Fruit fly (Drosophila melanogaster) whole organism, embryonic: Measurements from ENCODE around the gene BORCS6.

ENCODE experiments used
- Atf-2 ChIP-seq: fragments of 200-800 bp; sonication (Bioruptor generic); optimal IDR thresholded peaks from 2 replicates; lab custom pipeline; 2016; ENCODE audit warnings: missing biosample characterization, missing genetic modification characterization
- CG10147 ChIP-seq: fragments of 200-800 bp; sonication (Bioruptor generic); optimal IDR thresholded peaks from 2 replicates; lab custom pipeline; 2019; ENCODE audit warnings: missing biosample characterization, mild to moderate bottlenecking, missing genetic modification characterization, moderate library complexity
- CG10267 ChIP-seq: fragments of 200-800 bp; sonication (Bioruptor generic); optimal IDR thresholded peaks from 2 replicates; lab custom pipeline; 2018; ENCODE audit warnings: missing biosample characterization, mild to moderate bottlenecking, missing genetic modification characterization, moderate library complexity
- CG12104 ChIP-seq: fragments of 200-800 bp; sonication (Bioruptor generic); optimal IDR thresholded peaks from 3 replicates; lab custom pipeline; 2016; ENCODE audit warnings: missing biosample characterization, missing genetic modification characterization
- CG12391 ChIP-seq: fragments of 200-800 bp; sonication (Bioruptor generic); optimal IDR thresholded peaks from 3 replicates; lab custom pipeline; 2018; ENCODE audit warnings: missing biosample characterization, mild to moderate bottlenecking, missing genetic modification characterization, moderate library complexity
- CG12769 ChIP-seq: fragments of 200-800 bp; sonication (Bioruptor generic); optimal IDR thresholded peaks from 2 replicates; lab custom pipeline; 2019; ENCODE audit warnings: missing biosample characterization, mild to moderate bottlenecking, missing genetic modification characterization, moderate library complexity
- CG14050 ChIP-seq: fragments of 200-800 bp; sonication (Bioruptor generic); IDR thresholded peaks from 3 replicates; pipeline ENCODE4 v1.3.6; 2022; ENCODE audit warnings: missing biosample characterization, missing genetic modification characterization
- CG14965 ChIP-seq: fragments of 200-800 bp; sonication (Bioruptor generic); optimal IDR thresholded peaks from 2 replicates; lab custom pipeline; 2016; ENCODE audit warnings: missing biosample characterization, missing genetic modification characterization, borderline replicate concordance
- CG15269 ChIP-seq: fragments of 200-800 bp; sonication (Bioruptor generic); optimal IDR thresholded peaks from 2 replicates; lab custom pipeline; 2018; ENCODE audit warnings: missing biosample characterization, mild to moderate bottlenecking, missing genetic modification characterization, moderate library complexity
- CG16813 ChIP-seq: fragments of 200-800 bp; sonication (Bioruptor generic); IDR thresholded peaks from 3 replicates; pipeline ENCODE4 v1.3.6; 2022; ENCODE audit warnings: missing biosample characterization, missing genetic modification characterization; ENCODE audit not compliant: partially characterized antibody
- CG17829 ChIP-seq: fragments of 200-800 bp; optimal IDR thresholded peaks from 2 replicates; lab custom pipeline; 2019; ENCODE audit warnings: missing biosample characterization, mild to moderate bottlenecking, missing genetic modification characterization, moderate library complexity
- CG3065 ChIP-seq: fragments of 200-800 bp; sonication (Bioruptor generic); optimal IDR thresholded peaks from 2 replicates; lab custom pipeline; 2016; ENCODE audit warnings: missing biosample characterization, missing genetic modification characterization
- CG32532 ChIP-seq: fragments of 200-800 bp; sonication (Bioruptor generic); IDR thresholded peaks from 2 replicates; pipeline ENCODE4 v1.3.6; 2022; ENCODE audit warnings: missing biosample characterization, missing genetic modification characterization
- CG32772 ChIP-seq: fragments of 200-800 bp; sonication (Bioruptor generic); IDR thresholded peaks from 2 replicates; pipeline ENCODE4 v1.3.6; 2022; ENCODE audit warnings: missing biosample characterization, missing genetic modification characterization
- CG34422 ChIP-seq: fragments of 200-800 bp; sonication (Bioruptor generic); IDR thresholded peaks from 3 replicates; pipeline ENCODE4 v1.3.6; 2022; ENCODE audit warnings: missing biosample characterization, missing genetic modification characterization
- CG3726 ChIP-seq: fragments of 200-800 bp; sonication (Bioruptor generic); IDR thresholded peaks from 3 replicates; pipeline ENCODE4, ENCODE4 v1.3.6; 2022; ENCODE audit warnings: missing biosample characterization, missing genetic modification characterization
- CG6689 ChIP-seq: fragments of 200-800 bp; sonication (Bioruptor generic); IDR thresholded peaks from 2 replicates; pipeline ENCODE4 v1.3.6; 2022; ENCODE audit warnings: missing biosample characterization, missing genetic modification characterization
- CoRest ChIP-seq: fragments of 200-800 bp; sonication (Bioruptor generic); optimal IDR thresholded peaks from 3 replicates; lab custom pipeline; 2018; ENCODE audit warnings: missing biosample characterization, mild to moderate bottlenecking, missing genetic modification characterization, moderate library complexity
- D19A ChIP-seq: fragments of 200-800 bp; optimal IDR thresholded peaks from 3 replicates; lab custom pipeline; 2019; ENCODE audit warnings: missing biosample characterization, mild to moderate bottlenecking, missing genetic modification characterization, moderate library complexity
- Dek ChIP-seq: fragments of 200-800 bp; sonication (Bioruptor generic); optimal IDR thresholded peaks from 3 replicates; lab custom pipeline; 2019; ENCODE audit warnings: missing biosample characterization, mild to moderate bottlenecking, missing genetic modification characterization, moderate library complexity
- Ets97D ChIP-seq: fragments of 200-800 bp; sonication (Bioruptor generic); optimal IDR thresholded peaks from 3 replicates; lab custom pipeline; 2016; ENCODE audit warnings: missing biosample characterization, missing genetic modification characterization
- Fer3 ChIP-seq: fragments of 200-800 bp; sonication (Bioruptor generic); optimal IDR thresholded peaks from 2 replicates; lab custom pipeline; 2018; ENCODE audit warnings: missing biosample characterization, mild to moderate bottlenecking, missing genetic modification characterization, moderate library complexity
- H2.0 ChIP-seq: fragments of 200-800 bp; sonication (Bioruptor generic); IDR thresholded peaks from 2 replicates; pipeline ENCODE4 v1.3.6; 2022; ENCODE audit warnings: missing biosample characterization, missing genetic modification characterization
- Lhr ChIP-seq: fragments of 200-800 bp; sonication (Bioruptor generic); optimal IDR thresholded peaks from 3 replicates; lab custom pipeline; 2017; ENCODE audit warnings: mild to moderate bottlenecking, missing biosample characterization, missing genetic modification reagents, missing genetic modification characterization
- MBD-R2 ChIP-seq: fragments of 200-800 bp; sonication (Bioruptor generic); IDR thresholded peaks from 2 replicates; pipeline ENCODE4 v1.3.6; 2022; ENCODE audit warnings: missing biosample characterization, missing genetic modification characterization
- NFAT ChIP-seq: fragments of 200-800 bp; sonication (Bioruptor generic); IDR thresholded peaks from 2 replicates; pipeline ENCODE4 v1.3.6; 2022; ENCODE audit warnings: missing biosample characterization, missing genetic modification characterization
- Poxn ChIP-seq: fragments of 200-800 bp; sonication (Bioruptor generic); IDR thresholded peaks from 2 replicates; pipeline ENCODE4 v1.3.6; 2022; ENCODE audit warnings: missing biosample characterization, missing genetic modification characterization
- Rfx ChIP-seq: fragments of 200-800 bp; sonication (Bioruptor generic); IDR thresholded peaks from 2 replicates; pipeline ENCODE4 v1.3.6; 2022; ENCODE audit warnings: missing biosample characterization, missing genetic modification characterization
- TFAM ChIP-seq: fragments of 200-800 bp; sonication (Bioruptor generic); optimal IDR thresholded peaks from 2 replicates; lab custom pipeline; 2017; ENCODE audit warnings: missing biosample characterization, missing genetic modification characterization, inconsistent platforms
- Taf1 ChIP-seq: fragments of 200-800 bp; sonication (Bioruptor generic); IDR thresholded peaks from 2 replicates; pipeline ENCODE4 v1.3.6; 2022; ENCODE audit warnings: missing biosample characterization, missing genetic modification characterization
- YL-1 ChIP-seq: fragments of 200-800 bp; sonication (Bioruptor generic); optimal IDR thresholded peaks from 3 replicates; lab custom pipeline; 2017; ENCODE audit warnings: missing biosample characterization, mild to moderate bottlenecking, missing genetic modification characterization
- abd-A ChIP-seq: fragments of 200-800 bp; sonication (Bioruptor generic); optimal IDR thresholded peaks from 3 replicates; lab custom pipeline; 2019; ENCODE audit warnings: missing biosample characterization, mild to moderate bottlenecking, missing genetic modification characterization, moderate library complexity
- dati ChIP-seq: fragments of 200-800 bp; sonication (Bioruptor generic); IDR thresholded peaks from 2 replicates; pipeline ENCODE4 v1.3.6; 2022; ENCODE audit warnings: missing biosample characterization, missing genetic modification characterization
- eyg ChIP-seq: fragments of 200-800 bp; sonication (Bioruptor generic); optimal IDR thresholded peaks from 3 replicates; lab custom pipeline; 2016; ENCODE audit warnings: missing biosample characterization, missing genetic modification characterization
- gcm ChIP-seq: fragments of 200-800 bp; sonication (Bioruptor generic); optimal IDR thresholded peaks from 2 replicates; lab custom pipeline; 2019; ENCODE audit warnings: missing biosample characterization, mild to moderate bottlenecking, missing genetic modification characterization, moderate library complexity
- grn ChIP-seq: fragments of 200-800 bp; sonication (Bioruptor generic); optimal IDR thresholded peaks from 3 replicates; lab custom pipeline; 2017; ENCODE audit warnings: missing biosample characterization, missing genetic modification characterization
- gro ChIP-seq: fragments of 200-800 bp; sonication (Bioruptor generic); optimal IDR thresholded peaks from 2 replicates; lab custom pipeline; 2016; ENCODE audit warnings: missing biosample characterization, missing genetic modification characterization
- insv ChIP-seq, 2 experiments: fragments of 200-800 bp; sonication (Bioruptor generic); optimal IDR thresholded peaks; 3 replicates each; lab custom pipeline; 2016 to 2018; ENCODE audit warnings: missing biosample characterization in 2 of 2, missing genetic modification characterization in 2 of 2
- jumu ChIP-seq: fragments of 200-800 bp; sonication (Bioruptor generic); optimal IDR thresholded peaks from 3 replicates; lab custom pipeline; 2016; ENCODE audit warnings: missing biosample characterization, missing genetic modification characterization
- lab ChIP-seq: fragments of 200-800 bp; sonication (Bioruptor generic); optimal IDR thresholded peaks from 3 replicates; lab custom pipeline; 2017; ENCODE audit warnings: missing biosample characterization, missing genetic modification characterization, mild to moderate bottlenecking, moderate library complexity, missing genetic modification reagents
- lola ChIP-seq, 3 experiments: fragments of >200 bp in 2 of 3; fragments of 200-800 bp in 1 of 3; sonication (Bioruptor generic) in 1 of 3; optimal IDR thresholded peaks; 2 replicates each; lab custom pipeline; 2017 to 2019; ENCODE audit warnings: missing biosample characterization in 3 of 3, missing genetic modification characterization in 3 of 3, mild to moderate bottlenecking in 1 of 3, moderate library complexity in 1 of 3
- org-1 ChIP-seq: fragments of 200-800 bp; sonication (Bioruptor generic); optimal IDR thresholded peaks from 2 replicates; lab custom pipeline; 2017; ENCODE audit warnings: missing biosample characterization, missing genetic modification characterization
- pita ChIP-seq: fragments of 200-800 bp; sonication (Bioruptor generic); optimal IDR thresholded peaks from 2 replicates; lab custom pipeline; 2017; ENCODE audit warnings: missing biosample characterization, mild to moderate bottlenecking, missing genetic modification characterization
- sd ChIP-seq: fragments of 200-800 bp; sonication (Bioruptor generic); optimal IDR thresholded peaks from 3 replicates; lab custom pipeline; 2018; ENCODE audit warnings: missing biosample characterization, mild to moderate bottlenecking, missing genetic modification characterization, moderate library complexity
- sug ChIP-seq: fragments of 200-800 bp; optimal IDR thresholded peaks from 2 replicates; lab custom pipeline; 2019; ENCODE audit warnings: missing biosample characterization, mild to moderate bottlenecking, missing genetic modification characterization, moderate library complexity
- toy ChIP-seq: fragments of 200-800 bp; sonication (Bioruptor generic); IDR thresholded peaks from 2 replicates; pipeline ENCODE4 v1.3.6; 2022; ENCODE audit warnings: missing biosample characterization, missing genetic modification characterization
- trh ChIP-seq: fragments of 200-800 bp; sonication (Bioruptor generic); optimal IDR thresholded peaks from 2 replicates; lab custom pipeline; 2016; ENCODE audit warnings: missing biosample characterization, missing genetic modification characterization
- twi ChIP-seq: fragments of 200-800 bp; optimal IDR thresholded peaks from 2 replicates; lab custom pipeline; 2019; ENCODE audit warnings: missing biosample characterization, mild to moderate bottlenecking, missing genetic modification characterization, moderate library complexity
- unpg ChIP-seq: fragments of 200-800 bp; sonication (Bioruptor generic); optimal IDR thresholded peaks from 3 replicates; lab custom pipeline; 2018; ENCODE audit warnings: missing biosample characterization, mild to moderate bottlenecking, missing genetic modification characterization, moderate library complexity

BORCS6 gene

DNA sequence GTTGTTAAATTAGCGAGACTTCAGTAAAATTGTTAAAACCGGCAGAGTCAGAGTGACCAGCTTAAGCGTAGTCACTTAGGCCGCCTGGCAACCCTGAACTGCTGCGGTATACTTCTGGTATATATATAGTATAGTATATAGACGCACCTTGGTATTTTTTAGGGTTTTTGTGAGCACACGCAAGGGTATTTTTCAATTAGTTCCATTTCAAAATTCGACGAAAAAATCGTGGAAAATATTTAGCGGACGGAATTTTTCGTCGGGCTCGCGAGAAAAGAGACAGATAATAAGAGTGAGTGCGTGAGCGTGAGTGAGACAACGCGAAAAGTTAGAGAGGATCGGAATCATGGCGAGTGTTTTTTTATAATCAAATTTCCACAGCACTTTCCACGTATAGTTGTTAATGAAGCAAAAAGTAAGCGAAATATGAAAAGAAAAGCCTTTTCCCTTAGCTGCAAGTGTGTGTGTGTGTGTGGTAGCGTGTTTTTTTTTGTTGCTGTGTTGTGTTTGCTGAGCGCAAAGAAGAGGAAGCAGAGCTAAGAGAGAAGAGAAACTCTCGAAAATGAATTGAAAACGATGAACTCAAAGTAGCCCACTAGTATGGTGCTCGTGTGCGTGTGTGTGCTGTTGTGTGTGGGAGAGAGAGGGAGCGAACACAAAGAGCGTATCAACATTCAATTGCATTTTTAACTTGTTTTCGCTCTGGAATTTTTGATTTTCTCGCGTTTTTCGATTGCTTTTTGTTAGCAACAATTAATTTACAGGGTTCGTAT is 2.4 kb downstream of the BORCS6 start, which contains the start of the genes Cypl and Hipk:
Cypl (minus strand) TSS at position 69 of the 773 bp plus-strand sequence.
Hipk (plus strand) TSS at position 198 of the 773 bp plus-strand sequence.
- TF ChIP-seq gro (peak; percentile 90), Taf1 (GFP tag; lab: Robert Waterston, UW) (no peak), CG14965 (GFP tag; lab: Kevin White, UChicago) (no peak), CG10267 (tag; lab: Kevin White, UChicago) (peak; percentile 57), CG14050 (GFP tag; lab: Robert Waterston, UW) (no peak), org-1 (GFP tag; lab: Kevin White, UChicago) (no peak), Dek (tag; lab: Kevin White, UChicago) (peak; percentile 30), TFAM (GFP tag; lab: Kevin White, UChicago) (no peak), eyg (GFP tag; lab: Kevin White, UChicago) (no peak), Rfx (GFP tag; lab: Robert Waterston, UW) (peak; percentile 18; the same call in 1 of the 2 replicates), CG17829 (tag; lab: Kevin White, UChicago) (peak; percentile 39), sug (tag; lab: Kevin White, UChicago) (peak; percentile 13), jumu (GFP tag; lab: Kevin White, UChicago) (no peak), CG10147 (GFP tag; lab: Kevin White, UChicago) (no peak), gcm (no peak), CG32532 (GFP tag; lab: Robert Waterston, UW) (no peak), CG12769 (peak; percentile 57), H2.0 (no peak), CG12391 (tag; lab: Kevin White, UChicago) (peak; percentile 44), CG3726 (no peak), trh (GFP tag; lab: Kevin White, UChicago) (no peak), Fer3 (tag; lab: Kevin White, UChicago) (peak; percentile 40), grn (no peak), NFAT (GFP tag; lab: Robert Waterston, UW) (peak; percentile 61), CG15269 (peak; percentile 46), D19A (no peak), CoRest (tag; lab: Kevin White, UChicago) (peak; percentile 11), Lhr (peak; percentile 92), YL-1 (GFP tag; lab: Kevin White, UChicago) (peak; percentile 76), abd-A (tag; lab: Kevin White, UChicago) (peak; percentile 64), sd (tag; lab: Kevin White, UChicago) (peak; percentile 75), toy (GFP tag; lab: Robert Waterston, UW) (no peak), Atf-2 (GFP tag; lab: Kevin White, UChicago) (no peak), CG34422 (peak; percentile 79; the same call in 2 of the 3 replicates), dati (GFP tag; lab: Robert Waterston, UW) (no peak), unpg (GFP tag; lab: Kevin White, UChicago) (no peak), MBD-R2 (GFP tag; lab: Robert Waterston, UW) (peak; percentile 90), CG32772 (GFP tag; lab: Robert Waterston, UW) (peak; percentile 54), Ets97D (GFP tag; lab: Kevin White, UChicago) (peak; percentile 74), insv (GFP tag; optimal IDR thresholded peaks at IDR 0.05; lab: Kevin White, UChicago) (peak in 1 of 2 experiments; percentile 48), CG16813 (GFP tag; lab: Robert Waterston, UW) (peak; percentile 45; the same call in 1 of the 3 replicates), CG12104 (GFP tag; lab: Kevin White, UChicago) (peak; percentile 24), pita (GFP tag; lab: Kevin White, UChicago) (no peak), Poxn (GFP tag; lab: Robert Waterston, UW) (no peak), lola (GFP tag; optimal IDR thresholded peaks at IDR 0.05; lab: Kevin White, UChicago) (no peak), CG6689 (GFP tag; lab: Robert Waterston, UW) (no peak), twi (tag; lab: Kevin White, UChicago) (no peak), lab (peak; percentile 53), CG3065 (GFP tag; lab: Kevin White, UChicago) (no peak)
